Fruit fly (Drosophila melanogaster) Kc167 (cell line): ENCODE data around the gene ZnT63C.

ENCODE experiments used
- insv ChIP-seq: fragments of >200 bp; optimal IDR thresholded peaks from 3 replicates; lab custom pipeline; 2018; ENCODE audit warnings: missing external identifiers
- psq ChIP-seq: fragments of >200 bp; optimal IDR thresholded peaks from 2 replicates; lab custom pipeline; 2017; ENCODE audit warnings: missing external identifiers

- no peak for TF ChIP-seq psq (lab: Kevin White, UChicago)
- no peak for TF ChIP-seq insv (lab: Kevin White, UChicago)
Observed at dm6 chr3L:3349825-3350123, 46.3 kb downstream of the ZnT63C start.
